Fruit fly (Drosophila melanogaster): ENCODE results near the gene CG4829.

dm6 chrX:16829439-16830028, 18.0 kb downstream of the CG4829 start:
- TF ChIP-seq dl (GFP tag; optimal IDR thresholded peaks at IDR 0.05; ENCODE audit: insufficient read depth in 1 of 2, partially characterized antibody in 2 of 2) (no peak), Hr78 (GFP tag; optimal IDR thresholded peaks at IDR 0.05) (no peak), Vsx2 (GFP tag; optimal IDR thresholded peaks at IDR 0.05; ENCODE audit: partially characterized antibody) (no peak), fru (GFP tag; optimal IDR thresholded peaks at IDR 0.05) (no peak), sage (GFP tag; optimal IDR thresholded peaks at IDR 0.05) (no peak), psq (GFP tag; optimal IDR thresholded peaks at IDR 0.05) (no peak), Myc (optimal IDR thresholded peaks at IDR 0.05) (no peak)
